Worm (Caenorhabditis elegans) whole organism, L2 larva: ENCODE results near the gene C10E2.1.
A peak's percentile ranks its signal among the peaks of the same experiment; 100 is the strongest.

Experiments
- C34F6.9 ChIP-seq: fragments of 150-350 bp; optimal IDR thresholded peaks from 2 replicates; lab custom pipeline; 2014; ENCODE audit warnings: missing biosample characterization, missing genetic modification characterization
- F13H6.1 ChIP-seq: sonication (generic microtip); optimal IDR thresholded peaks from 2 replicates; lab custom pipeline; 2016; ENCODE audit warnings: missing genetic modification characterization, missing compliant biosample characterization
- R02D3.7 ChIP-seq: fragments of 150-350 bp; optimal IDR thresholded peaks from 2 replicates; lab custom pipeline; 2014; ENCODE audit warnings: missing biosample characterization, missing genetic modification characterization
- Y55F3AM.14 ChIP-seq: fragments of 200-800 bp; sonication (Bioruptor generic); optimal IDR thresholded peaks from 2 replicates; lab custom pipeline; 2018; ENCODE audit warnings: mild to moderate bottlenecking, missing genetic modification characterization, missing compliant biosample characterization
- ZK546.5 ChIP-seq: sonication (generic microtip); optimal IDR thresholded peaks from 2 replicates; lab custom pipeline; 2017; ENCODE audit warnings: missing biosample characterization, missing genetic modification characterization
- alr-1 ChIP-seq: fragments of 150-350 bp; optimal IDR thresholded peaks from 2 replicates; lab custom pipeline; 2014; ENCODE audit warnings: missing biosample characterization, missing genetic modification characterization
- aly-2 ChIP-seq: fragments of 150-350 bp; optimal IDR thresholded peaks from 2 replicates; lab custom pipeline; 2014; ENCODE audit warnings: missing biosample characterization, missing genetic modification characterization
- ama-1 ChIP-seq: fragments of 150-350 bp; optimal IDR thresholded peaks from 2 replicates; lab custom pipeline; 2018; ENCODE audit warnings: inconsistent platforms
- blmp-1 ChIP-seq: sonication (generic microtip); optimal IDR thresholded peaks from 2 replicates; lab custom pipeline; 2017; ENCODE audit warnings: missing genetic modification characterization, mild to moderate bottlenecking, missing compliant biosample characterization, antibody characterized with exemption, moderate library complexity; ENCODE audit not compliant: insufficient read depth
- ceh-16 ChIP-seq: fragments of 150-350 bp; optimal IDR thresholded peaks from 2 replicates; lab custom pipeline; 2014; ENCODE audit warnings: missing biosample characterization, missing genetic modification characterization
- ceh-82 ChIP-seq: fragments of 150-350 bp; optimal IDR thresholded peaks from 2 replicates; lab custom pipeline; 2014; ENCODE audit warnings: missing biosample characterization, missing genetic modification characterization
- crh-2 ChIP-seq: sonication (generic microtip); optimal IDR thresholded peaks from 2 replicates; lab custom pipeline; 2017; ENCODE audit warnings: missing biosample characterization, missing genetic modification characterization
- dmd-4 ChIP-seq: sonication (generic microtip); optimal IDR thresholded peaks from 2 replicates; lab custom pipeline; 2017; ENCODE audit warnings: missing biosample characterization, missing genetic modification characterization
- egl-27 ChIP-seq: sonication (generic microtip); optimal IDR thresholded peaks from 3 replicates; lab custom pipeline; 2017; ENCODE audit warnings: missing biosample characterization, missing genetic modification reagents, missing genetic modification characterization
- elt-1 ChIP-seq: fragments of 150-350 bp; optimal IDR thresholded peaks from 2 replicates; lab custom pipeline; 2014; ENCODE audit warnings: missing biosample characterization, missing genetic modification characterization
- elt-3 ChIP-seq: sonication (generic microtip); optimal IDR thresholded peaks from 2 replicates; lab custom pipeline; 2017; ENCODE audit warnings: missing biosample characterization, missing genetic modification characterization
- fos-1 ChIP-seq: fragments of 150-350 bp; optimal IDR thresholded peaks from 2 replicates; lab custom pipeline; 2014; ENCODE audit warnings: missing biosample characterization, missing genetic modification characterization
- gmeb-1 ChIP-seq: fragments of 150-350 bp; optimal IDR thresholded peaks from 2 replicates; lab custom pipeline; 2014; ENCODE audit warnings: missing biosample characterization, missing genetic modification characterization
- lin-11 ChIP-seq: fragments of 150-350 bp; sonication (generic microtip); optimal IDR thresholded peaks from 2 replicates; lab custom pipeline; 2014; ENCODE audit warnings: missing biosample characterization, missing genetic modification characterization, inconsistent platforms, mixed read lengths
- lin-13 ChIP-seq: fragments of 150-350 bp; optimal IDR thresholded peaks from 2 replicates; lab custom pipeline; 2014; ENCODE audit warnings: missing biosample characterization, missing genetic modification reagents, missing genetic modification characterization
- lin-39 ChIP-seq: fragments of 150-350 bp; optimal IDR thresholded peaks from 2 replicates; lab custom pipeline; 2014; ENCODE audit warnings: missing biosample characterization, missing genetic modification reagents, missing genetic modification characterization
- lsy-2 ChIP-seq, 2 experiments: fragments of 150-350 bp in 1 of 2; sonication (generic microtip) in 1 of 2; optimal IDR thresholded peaks; 2 replicates each; lab custom pipeline; 2014 to 2017; ENCODE audit warnings: missing biosample characterization in 2 of 2, missing genetic modification characterization in 2 of 2
- mab-5 ChIP-seq: fragments of 150-350 bp; optimal IDR thresholded peaks from 2 replicates; lab custom pipeline; 2014; ENCODE audit warnings: missing biosample characterization, missing genetic modification characterization
- mbf-1 ChIP-seq: sonication (generic microtip); optimal IDR thresholded peaks from 2 replicates; lab custom pipeline; 2017; ENCODE audit warnings: missing biosample characterization, missing genetic modification characterization
- mdl-1 ChIP-seq, 2 experiments: fragments of 150-350 bp in 1 of 2; sonication (generic microtip) in 1 of 2; optimal IDR thresholded peaks; 2 replicates each; lab custom pipeline; 2017; ENCODE audit warnings: missing biosample characterization in 2 of 2, missing genetic modification characterization in 2 of 2
- nhr-10 ChIP-seq: sonication (generic microtip); optimal IDR thresholded peaks from 2 replicates; lab custom pipeline; 2017; ENCODE audit warnings: missing biosample characterization, missing genetic modification characterization
- nhr-11 ChIP-seq: fragments of 150-350 bp; optimal IDR thresholded peaks from 2 replicates; lab custom pipeline; 2014; ENCODE audit warnings: missing biosample characterization, missing genetic modification characterization
- nhr-12 ChIP-seq: fragments of 150-350 bp; optimal IDR thresholded peaks from 2 replicates; lab custom pipeline; 2014; ENCODE audit warnings: missing biosample characterization, missing genetic modification characterization
- nhr-129 ChIP-seq: fragments of 150-350 bp; optimal IDR thresholded peaks from 2 replicates; lab custom pipeline; 2014; ENCODE audit warnings: missing biosample characterization, missing genetic modification characterization
- nhr-21 ChIP-seq: fragments of 150-350 bp; optimal IDR thresholded peaks from 2 replicates; lab custom pipeline; 2014; ENCODE audit warnings: missing biosample characterization, missing genetic modification characterization
- nhr-23 ChIP-seq: fragments of 150-350 bp; optimal IDR thresholded peaks from 2 replicates; lab custom pipeline; 2014; ENCODE audit warnings: missing biosample characterization, missing genetic modification reagents, missing genetic modification characterization
- nhr-237 ChIP-seq: fragments of 150-350 bp; optimal IDR thresholded peaks from 2 replicates; lab custom pipeline; 2014; ENCODE audit warnings: missing biosample characterization, missing genetic modification characterization
- nhr-25 ChIP-seq: fragments of 150-350 bp; sonication (generic microtip); optimal IDR thresholded peaks from 3 replicates; lab custom pipeline; 2014; ENCODE audit warnings: missing biosample characterization, missing genetic modification characterization
- nhr-6 ChIP-seq: fragments of 150-350 bp; optimal IDR thresholded peaks from 2 replicates; lab custom pipeline; 2014; ENCODE audit warnings: missing biosample characterization, missing genetic modification characterization
- nhr-77 ChIP-seq: fragments of 150-350 bp; optimal IDR thresholded peaks from 2 replicates; lab custom pipeline; 2014; ENCODE audit warnings: missing biosample characterization, missing genetic modification characterization
- peb-1 ChIP-seq: fragments of 150-350 bp; optimal IDR thresholded peaks from 2 replicates; lab custom pipeline; 2014; ENCODE audit warnings: missing biosample characterization, missing genetic modification characterization
- sem-4 ChIP-seq: fragments of 150-350 bp; optimal IDR thresholded peaks from 2 replicates; lab custom pipeline; 2014; ENCODE audit warnings: missing biosample characterization, missing genetic modification reagents, missing genetic modification characterization
- skn-1 ChIP-seq: sonication (generic microtip); optimal IDR thresholded peaks from 2 replicates; lab custom pipeline; 2017; ENCODE audit warnings: missing biosample characterization, missing genetic modification characterization
- sma-3 ChIP-seq: sonication (generic microtip); optimal IDR thresholded peaks from 2 replicates; lab custom pipeline; 2016; ENCODE audit warnings: missing genetic modification reagents, missing genetic modification characterization, missing compliant biosample characterization
- sma-9 ChIP-seq, 2 experiments: fragments of 150-350 bp in 1 of 2; sonication (generic microtip) in 1 of 2; optimal IDR thresholded peaks; 2 replicates each; lab custom pipeline; 2014 to 2016; ENCODE audit warnings: missing genetic modification characterization in 2 of 2, mild to moderate bottlenecking in 1 of 2, missing biosample characterization in 1 of 2, missing compliant biosample characterization in 1 of 2, missing genetic modification reagents in 1 of 2, moderate library complexity in 1 of 2
- snpc-4 ChIP-seq: fragments of 150-350 bp; optimal IDR thresholded peaks from 2 replicates; lab custom pipeline; 2014; ENCODE audit warnings: missing biosample characterization, missing genetic modification characterization
- unc-39 ChIP-seq: fragments of 150-350 bp; optimal IDR thresholded peaks from 2 replicates; lab custom pipeline; 2014; ENCODE audit warnings: missing biosample characterization, missing genetic modification characterization
- unc-55 ChIP-seq: fragments of 150-350 bp; sonication (generic microtip); optimal IDR thresholded peaks from 3 replicates; lab custom pipeline; 2014; ENCODE audit warnings: missing biosample characterization, missing genetic modification reagents, missing genetic modification characterization
- unc-62 ChIP-seq: fragments of 150-350 bp; optimal IDR thresholded peaks from 2 replicates; lab custom pipeline; 2014; ENCODE audit warnings: missing biosample characterization, missing genetic modification reagents, missing genetic modification characterization
- zag-1 ChIP-seq: fragments of 150-350 bp; optimal IDR thresholded peaks from 2 replicates; lab custom pipeline; 2014; ENCODE audit warnings: missing biosample characterization, missing genetic modification characterization
- ztf-1 ChIP-seq: fragments of 200-800 bp; sonication (Bioruptor generic); conservative IDR thresholded peaks from 2 replicates; pipeline ENCODE4 v1.3.6; 2022; ENCODE audit warnings: missing genetic modification characterization, missing compliant biosample characterization
- ztf-11 ChIP-seq: sonication (generic microtip); optimal IDR thresholded peaks from 2 replicates; lab custom pipeline; 2017; ENCODE audit warnings: missing biosample characterization, missing genetic modification characterization
- ztf-4 ChIP-seq: fragments of 150-350 bp; optimal IDR thresholded peaks from 2 replicates; lab custom pipeline; 2014; ENCODE audit warnings: missing biosample characterization, missing genetic modification characterization

The C10E2.1 gene

ce11 chrX:16796826-16797225, 34.2 kb downstream of the C10E2.1 start (continued):
- TF ChIP-seq dmd-4 (tag; lab: Kevin White, UChicago), result no peak
- no peak for TF ChIP-seq nhr-23 (tag; lab: Kevin White, UChicago)

ce11 chrX:16798621-16799020, 36.0 kb downstream of the C10E2.1 start:
- TF ChIP-seq nhr-11 (tag; lab: Kevin White, UChicago) (no peak), nhr-23 (tag; lab: Kevin White, UChicago) (no peak), crh-2 (tag; lab: Kevin White, UChicago) (peak; percentile 9), nhr-129 (peak; percentile 44), unc-55 (no peak), skn-1 (no peak)

ce11 chrX:16799065-16799663, 36.5 kb downstream of the C10E2.1 start:
- peak in 1 of 2 experiments; percentile 68 for TF ChIP-seq lsy-2 (tag; optimal IDR thresholded peaks at IDR 0.05; lab: Kevin White, UChicago)
- no peak for TF ChIP-seq nhr-11 (tag; lab: Kevin White, UChicago)
- no peak for TF ChIP-seq elt-1 (tag; lab: Kevin White, UChicago)
- TF ChIP-seq aly-2, result no peak
- no peak for TF ChIP-seq peb-1 (tag; lab: Kevin White, UChicago)
- TF ChIP-seq F13H6.1, result peak; percentile 58
- TF ChIP-seq nhr-10, result no peak
- peak; percentile 71 for TF ChIP-seq sma-9 (GFP tag; optimal IDR thresholded peaks at IDR 0.05; lab: Kevin White, UChicago)
- no peak for TF ChIP-seq sma-9 (tag; optimal IDR thresholded peaks at IDR 0.05; lab: Kevin White, UChicago)
- peak; percentile 3 for TF ChIP-seq egl-27 (tag; lab: Kevin White, UChicago)
- TF ChIP-seq unc-55, result peak; percentile 72
- no peak for TF ChIP-seq nhr-12 (tag; lab: Kevin White, UChicago)
- peak; percentile 53 for TF ChIP-seq fos-1 (tag; lab: Kevin White, UChicago)
- TF ChIP-seq mdl-1 (tag; optimal IDR thresholded peaks at IDR 0.05; lab: Kevin White, UChicago), result peak; percentile 20 to 55
- peak; percentile 45 for TF ChIP-seq nhr-25 (tag; lab: Kevin White, UChicago)
- no peak for TF ChIP-seq dmd-4 (tag; lab: Kevin White, UChicago)
- no peak for TF ChIP-seq unc-62 (GFP tag; lab: Kevin White, UChicago)
- no peak for TF ChIP-seq nhr-237 (tag; lab: Kevin White, UChicago)
- no peak for TF ChIP-seq nhr-77 (tag; lab: Kevin White, UChicago)
- TF ChIP-seq C34F6.9 (tag; lab: Kevin White, UChicago), result peak; percentile 85
- peak; percentile 78 for TF ChIP-seq crh-2 (tag; lab: Kevin White, UChicago)
- no peak for TF ChIP-seq elt-3 (tag; lab: Kevin White, UChicago)
- TF ChIP-seq ZK546.5, result no peak
- TF ChIP-seq unc-39 (tag; lab: Kevin White, UChicago), result no peak
- TF ChIP-seq skn-1, result no peak
- TF ChIP-seq sem-4, result peak; percentile 78
- no peak for TF ChIP-seq lin-39 (tag; lab: Kevin White, UChicago)
- TF ChIP-seq snpc-4, result peak; percentile 2
- peak; percentile 33 for TF ChIP-seq zag-1
- TF ChIP-seq mab-5 (tag; lab: Kevin White, UChicago), result no peak
- peak; percentile 55 for TF ChIP-seq nhr-6 (tag; lab: Kevin White, UChicago)
- peak; percentile 27 for TF ChIP-seq ceh-16 (tag; lab: Kevin White, UChicago)
- no peak for TF ChIP-seq ztf-1 (GFP tag; lab: Robert Waterston, UW)
- TF ChIP-seq nhr-21, result peak; percentile 43
- TF ChIP-seq gmeb-1 (tag; lab: Kevin White, UChicago), result no peak
- TF ChIP-seq lin-11 (tag; lab: Kevin White, UChicago), result peak; percentile 3
- TF ChIP-seq nhr-23 (tag; lab: Kevin White, UChicago), result no peak
- TF ChIP-seq R02D3.7 (tag; lab: Kevin White, UChicago), result no peak
- peak; percentile 34 for TF ChIP-seq sma-3
- no peak for TF ChIP-seq alr-1
- peak; percentile 73 for TF ChIP-seq ama-1
- peak; percentile 65 for TF ChIP-seq ztf-4
- TF ChIP-seq lin-13 (GFP tag; lab: Kevin White, UChicago), result peak; percentile 49
- no peak for TF ChIP-seq blmp-1
- no peak for TF ChIP-seq mbf-1 (tag; lab: Kevin White, UChicago)
- peak; percentile 84 for TF ChIP-seq nhr-129
- TF ChIP-seq ceh-82 (tag; lab: Kevin White, UChicago), result no peak
- no peak for TF ChIP-seq Y55F3AM.14 (GFP tag; lab: Kevin White, UChicago)
- TF ChIP-seq ztf-11 (tag; lab: Kevin White, UChicago), result no peak
- TF ChIP-seq, all 48 proteins: peak for 22
